Worm (Caenorhabditis elegans) whole organism, L4 larva: ENCODE measurements around the gene gly-20.

Experiments used
- F26F4.8 ChIP-seq: fragments of 200-800 bp; sonication (Bioruptor generic); conservative IDR thresholded peaks from 2 replicates; pipeline ENCODE4 v1.3.6; 2022; ENCODE audit warnings: missing genetic modification characterization, missing compliant biosample characterization
- F37D6.2 ChIP-seq: sonication (generic microtip); optimal IDR thresholded peaks from 2 replicates; lab custom pipeline; 2016; ENCODE audit warnings: mild to moderate bottlenecking, missing genetic modification characterization, missing compliant biosample characterization
- Y75B8A.6 ChIP-seq: fragments of 200-800 bp; sonication (Bioruptor generic); IDR thresholded peaks from 2 replicates; pipeline ENCODE4 v1.3.6; 2022; ENCODE audit warnings: missing genetic modification reagents, missing genetic modification characterization, missing compliant biosample characterization
- aha-1 ChIP-seq: fragments of 150-350 bp; peaks from one replicate; lab custom pipeline; 2014; ENCODE audit warnings: missing biosample characterization, missing genetic modification characterization
- ceh-20 ChIP-seq: fragments of 200-800 bp; sonication (Bioruptor generic); IDR thresholded peaks from 2 replicates; pipeline ENCODE4 v1.3.6; 2022; ENCODE audit warnings: missing genetic modification reagents, missing genetic modification characterization, missing compliant biosample characterization
- ceh-32 ChIP-seq: sonication (generic microtip); optimal IDR thresholded peaks from 2 replicates; lab custom pipeline; 2016; ENCODE audit warnings: mild to moderate bottlenecking, missing genetic modification characterization, missing compliant biosample characterization; ENCODE audit not compliant: poor library complexity
- ceh-44 ChIP-seq: fragments of 200-800 bp; sonication (Bioruptor generic); IDR thresholded peaks from 2 replicates; pipeline ENCODE4 v1.3.6; 2022; ENCODE audit warnings: missing genetic modification reagents, missing genetic modification characterization, missing compliant biosample characterization
- ces-1 ChIP-seq: fragments of 150-350 bp; sonication (generic microtip); optimal IDR thresholded peaks from 4 replicates; lab custom pipeline; 2014; ENCODE audit warnings: missing biosample characterization, missing genetic modification reagents, missing genetic modification characterization
- daf-16 ChIP-seq, 3 experiments: sonication (generic microtip); optimal IDR thresholded peaks; 2 replicates each; lab custom pipeline; 2016 to 2017; ENCODE audit warnings: missing genetic modification characterization in 3 of 3, missing genetic modification reagents in 3 of 3, mild to moderate bottlenecking in 2 of 3, missing compliant biosample characterization in 2 of 3, missing biosample characterization in 1 of 3, moderate library complexity in 1 of 3
- daf-8 ChIP-seq: fragments of 200-800 bp; sonication (Bioruptor generic); IDR thresholded peaks from 2 replicates; pipeline ENCODE4 v1.3.6; 2022; ENCODE audit warnings: missing genetic modification characterization, missing compliant biosample characterization
- dmd-9 ChIP-seq: fragments of 200-800 bp; sonication (Bioruptor generic); IDR thresholded peaks from 2 replicates; pipeline ENCODE4 v1.3.6; 2022; ENCODE audit warnings: missing genetic modification reagents, missing genetic modification characterization, missing compliant biosample characterization
- duxl-1 ChIP-seq: sonication (generic microtip); optimal IDR thresholded peaks from 2 replicates; lab custom pipeline; 2016; ENCODE audit warnings: mild to moderate bottlenecking, missing genetic modification characterization, moderate library complexity, missing compliant biosample characterization; ENCODE audit not compliant: poor library complexity
- gei-8 ChIP-seq: fragments of 200-800 bp; sonication (Bioruptor generic); optimal IDR thresholded peaks from 2 replicates; lab custom pipeline; 2018; ENCODE audit warnings: mild to moderate bottlenecking, missing genetic modification characterization, missing compliant biosample characterization
- hlh-11 ChIP-seq: fragments of 200-800 bp; sonication (Bioruptor generic); optimal IDR thresholded peaks from 2 replicates; lab custom pipeline; 2018; ENCODE audit warnings: mild to moderate bottlenecking, missing genetic modification characterization, missing compliant biosample characterization
- jun-1 ChIP-seq: fragments of 150-350 bp; optimal IDR thresholded peaks from 2 replicates; lab custom pipeline; 2014; ENCODE audit warnings: missing biosample characterization, missing genetic modification reagents, missing genetic modification characterization
- lir-3 ChIP-seq: sonication (generic microtip); optimal IDR thresholded peaks from 2 replicates; lab custom pipeline; 2016; ENCODE audit warnings: mild to moderate bottlenecking, missing genetic modification characterization, missing compliant biosample characterization
- madf-9 ChIP-seq: fragments of 200-800 bp; sonication (Bioruptor generic); conservative IDR thresholded peaks from 2 replicates; pipeline ENCODE4 v1.3.6; 2022; ENCODE audit warnings: missing genetic modification reagents, missing genetic modification characterization, missing compliant biosample characterization
- mdt-29 ChIP-seq: fragments of 200-800 bp; sonication (Bioruptor generic); IDR thresholded peaks from 2 replicates; pipeline ENCODE4 v1.3.6; 2022; ENCODE audit warnings: missing genetic modification reagents, missing genetic modification characterization, missing compliant biosample characterization
- nhr-10 ChIP-seq: fragments of 150-350 bp; optimal IDR thresholded peaks from 2 replicates; lab custom pipeline; 2014; ENCODE audit warnings: missing biosample characterization, missing genetic modification characterization
- nhr-102 ChIP-seq: sonication (generic microtip); optimal IDR thresholded peaks from 2 replicates; lab custom pipeline; 2016; ENCODE audit warnings: mild to moderate bottlenecking, missing genetic modification characterization, moderate library complexity, missing compliant biosample characterization
- nhr-11 ChIP-seq: fragments of 150-350 bp; optimal IDR thresholded peaks from 2 replicates; lab custom pipeline; 2014; ENCODE audit warnings: missing biosample characterization, missing genetic modification characterization
- nhr-237 ChIP-seq: sonication (generic microtip); optimal IDR thresholded peaks from 2 replicates; lab custom pipeline; 2017; ENCODE audit warnings: missing biosample characterization, missing genetic modification characterization
- nhr-25 ChIP-seq: sonication (generic microtip); optimal IDR thresholded peaks from 2 replicates; lab custom pipeline; 2017; ENCODE audit warnings: missing genetic modification characterization, mild to moderate bottlenecking, missing compliant biosample characterization, antibody characterized with exemption, moderate library complexity, borderline replicate concordance; ENCODE audit not compliant: insufficient read depth
- nhr-28 ChIP-seq: fragments of 150-350 bp; optimal IDR thresholded peaks from 2 replicates; lab custom pipeline; 2014; ENCODE audit warnings: missing biosample characterization, missing genetic modification characterization
- nhr-48 ChIP-seq: sonication (generic microtip); optimal IDR thresholded peaks from 2 replicates; lab custom pipeline; 2016; ENCODE audit warnings: mild to moderate bottlenecking, missing genetic modification characterization, missing compliant biosample characterization
- nhr-6 ChIP-seq: fragments of 150-350 bp; optimal IDR thresholded peaks from 2 replicates; lab custom pipeline; 2014; ENCODE audit warnings: missing biosample characterization, missing genetic modification characterization
- nhr-76 ChIP-seq: fragments of 150-350 bp; optimal IDR thresholded peaks from 2 replicates; lab custom pipeline; 2014; ENCODE audit warnings: missing biosample characterization, missing genetic modification characterization
- nhr-77 ChIP-seq: fragments of 150-350 bp; optimal IDR thresholded peaks from 2 replicates; lab custom pipeline; 2014; ENCODE audit warnings: missing biosample characterization, missing genetic modification characterization
- pha-4 ChIP-seq, 2 experiments: fragments of 150-350 bp in 1 of 2; fragments of 200-800 bp in 1 of 2; sonication (Bioruptor generic) in 1 of 2; IDR thresholded peaks in 1 of 2; optimal IDR thresholded peaks in 1 of 2; 2 replicates each; pipeline versions ENCODE4 v1.3.6 to Lab custom; 2014 to 2022; ENCODE audit warnings: missing genetic modification characterization in 2 of 2, missing genetic modification reagents in 2 of 2, missing biosample characterization in 1 of 2, missing compliant biosample characterization in 1 of 2
- php-3 ChIP-seq: fragments of 200-800 bp; sonication (Bioruptor generic); IDR thresholded peaks from 2 replicates; pipeline ENCODE4 v1.3.6; 2022; ENCODE audit warnings: missing genetic modification reagents, missing genetic modification characterization, missing compliant biosample characterization
- pqm-1 ChIP-seq: sonication (generic microtip); optimal IDR thresholded peaks from 2 replicates; lab custom pipeline; 2017; ENCODE audit warnings: missing biosample characterization, missing genetic modification characterization
- snpc-1.2 ChIP-seq: fragments of 200-800 bp; sonication (Bioruptor generic); IDR thresholded peaks from 2 replicates; pipeline ENCODE4 v1.3.6; 2022; ENCODE audit warnings: missing genetic modification reagents, missing genetic modification characterization, missing compliant biosample characterization
- tag-97 ChIP-seq: fragments of 200-800 bp; sonication (Bioruptor generic); IDR thresholded peaks from 2 replicates; pipeline ENCODE4 v1.3.6; 2022; ENCODE audit warnings: missing genetic modification characterization, missing compliant biosample characterization
- unc-39 ChIP-seq: sonication (generic microtip); optimal IDR thresholded peaks from 2 replicates; lab custom pipeline; 2017; ENCODE audit warnings: missing biosample characterization, missing genetic modification characterization
- vab-7 ChIP-seq: fragments of 200-800 bp; sonication (Bioruptor generic); IDR thresholded peaks from 2 replicates; pipeline ENCODE4 v1.3.6; 2022; ENCODE audit warnings: missing genetic modification reagents, missing genetic modification characterization, missing compliant biosample characterization
- zip-2 ChIP-seq: fragments of 150-350 bp; optimal IDR thresholded peaks from 2 replicates; lab custom pipeline; 2014; ENCODE audit warnings: missing biosample characterization, missing genetic modification characterization
- ztf-7 ChIP-seq: fragments of 150-350 bp; optimal IDR thresholded peaks from 2 replicates; lab custom pipeline; 2014; ENCODE audit warnings: missing biosample characterization, missing genetic modification characterization

gly-20 gene

ce11 chrV:11302698-11303097, 20.3 kb downstream of the gly-20 start, which contains the start of gene srh-46:
TSS of gene srh-46 (minus strand) at chrV:11302886.
- no peak for TF ChIP-seq unc-39 (tag; lab: Kevin White, UChicago)
- TF ChIP-seq nhr-28 (tag; lab: Kevin White, UChicago) = peak; percentile 14
- TF ChIP-seq, all 104 proteins: peak for 1

- TF ChIP-seq aha-1 (tag; lab: Kevin White, UChicago) (peak; percentile 94), nhr-6 (no peak), lir-3 (tag; lab: Kevin White, UChicago) (no peak)
Observed at ce11 chrV:11304200-11304599, 21.8 kb downstream of the gly-20 start.

ce11 chrV:11304879-11305278, 22.5 kb downstream of the gly-20 start, which contains the start of gene srh-45:
TSS of gene srh-45 (minus strand) at chrV:11304979.
- TF ChIP-seq tag-97 (GFP tag; lab: Robert Waterston, UW) (no peak), ceh-32 (no peak), aha-1 (tag; lab: Kevin White, UChicago) (peak; percentile 52)

- TF ChIP-seq nhr-102 (tag; lab: Kevin White, UChicago) (no peak), ceh-20 (GFP tag; lab: Robert Waterston, UW) (peak; percentile 47; the same call in 1 of the 2 replicates), pha-4 (GFP tag; IDR thresholded peaks at IDR 0.05; lab: Robert Waterston, UW) (no peak), pha-4 (tag; optimal IDR thresholded peaks at IDR 0.05; lab: Kevin White, UChicago) (no peak), nhr-25 (tag; lab: Kevin White, UChicago) (no peak), unc-39 (tag; lab: Kevin White, UChicago) (no peak), php-3 (no peak), mdt-29 (GFP tag; lab: Robert Waterston, UW) (no peak), hlh-11 (tag; lab: Kevin White, UChicago) (peak; percentile 35), ceh-32 (no peak), duxl-1 (tag; lab: Kevin White, UChicago) (no peak), daf-8 (GFP tag; lab: Robert Waterston, UW) (no peak), gei-8 (GFP tag; lab: Kevin White, UChicago) (no peak), nhr-48 (no peak), nhr-10 (tag; lab: Kevin White, UChicago) (no peak), madf-9 (GFP tag; lab: Robert Waterston, UW) (no peak), ztf-7 (tag; lab: Kevin White, UChicago) (no peak), lir-3 (tag; lab: Kevin White, UChicago) (no peak), vab-7 (no peak), ces-1 (GFP tag; lab: Kevin White, UChicago) (no peak), nhr-11 (tag; lab: Kevin White, UChicago) (peak; percentile 9), snpc-1.2 (GFP tag; lab: Robert Waterston, UW) (no peak), F26F4.8 (no peak), aha-1 (tag; lab: Kevin White, UChicago) (no peak), daf-16 (GFP tag; optimal IDR thresholded peaks at IDR 0.05; lab: Kevin White, UChicago) (peak in 1 of 2 experiments; percentile 11), daf-16 (tag; optimal IDR thresholded peaks at IDR 0.05; lab: Kevin White, UChicago) (no peak), zip-2 (tag; lab: Kevin White, UChicago) (no peak), nhr-28 (tag; lab: Kevin White, UChicago) (no peak), F37D6.2 (tag; lab: Kevin White, UChicago) (no peak), nhr-76 (tag; lab: Kevin White, UChicago) (no peak), nhr-6 (no peak), dmd-9 (GFP tag; lab: Robert Waterston, UW) (no peak), ceh-44 (GFP tag; lab: Robert Waterston, UW) (no peak)
Observed at ce11 chrV:11307781-11308180, 25.4 kb downstream of the gly-20 start.

- no peak for TF ChIP-seq Y75B8A.6
- no peak for TF ChIP-seq nhr-237
- no peak for TF ChIP-seq nhr-77 (tag; lab: Kevin White, UChicago)
- TF ChIP-seq jun-1 (tag; lab: Kevin White, UChicago) = no peak
- TF ChIP-seq mdt-29 (GFP tag; lab: Robert Waterston, UW) = no peak
- TF ChIP-seq F26F4.8 = no peak
- TF ChIP-seq nhr-28 (tag; lab: Kevin White, UChicago) = no peak
- TF ChIP-seq snpc-1.2 (GFP tag; lab: Robert Waterston, UW) = no peak
- no peak for TF ChIP-seq zip-2 (tag; lab: Kevin White, UChicago)
- TF ChIP-seq pqm-1 (tag; lab: Kevin White, UChicago) = no peak
Observed at ce11 chrV:11308346-11308745, 26.0 kb downstream of the gly-20 start, which contains the start of gene snf-11. TSS of gene snf-11 (minus strand) at chrV:11308446.
